Fruit fly (Drosophila melanogaster): ENCODE measurements around the gene RIOK2.

The RIOK2 gene

DNA sequence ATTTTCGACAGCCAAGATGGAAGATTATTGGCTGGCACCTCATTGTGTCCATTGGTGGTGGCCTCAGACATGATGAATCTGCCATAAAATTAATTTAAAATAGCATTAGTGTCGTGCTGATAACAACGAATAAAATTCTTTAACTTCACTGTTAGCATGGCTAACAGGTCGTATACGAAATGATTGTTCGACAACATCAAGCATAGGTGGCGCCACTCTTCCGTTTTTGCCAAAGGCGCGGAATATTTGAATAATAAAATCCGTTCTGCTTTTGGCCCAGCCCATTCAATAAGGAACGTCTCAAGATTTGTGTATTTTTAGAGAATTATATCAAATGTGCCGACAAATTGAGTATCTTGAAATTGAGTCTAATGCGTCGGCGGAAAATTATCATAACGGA is 46.9 kb downstream of the RIOK2 start:
- TF ChIP-seq Hr83 (GFP tag; optimal IDR thresholded peaks at IDR 0.05; ENCODE audit: poor library complexity, severe bottlenecking): no peak
- no peak for TF ChIP-seq OdsH (GFP tag; optimal IDR thresholded peaks at IDR 0.05)
- no peak for TF ChIP-seq Myc (optimal IDR thresholded peaks at IDR 0.05)
- no peak for TF ChIP-seq ey (GFP tag; optimal IDR thresholded peaks at IDR 0.05)
- TF ChIP-seq dmrt93B (GFP tag; optimal IDR thresholded peaks at IDR 0.05): no peak
- TF ChIP-seq HLH106 (tag; optimal IDR thresholded peaks at IDR 0.05): no peak
- TF ChIP-seq sage (GFP tag; optimal IDR thresholded peaks at IDR 0.05): no peak

DNA sequence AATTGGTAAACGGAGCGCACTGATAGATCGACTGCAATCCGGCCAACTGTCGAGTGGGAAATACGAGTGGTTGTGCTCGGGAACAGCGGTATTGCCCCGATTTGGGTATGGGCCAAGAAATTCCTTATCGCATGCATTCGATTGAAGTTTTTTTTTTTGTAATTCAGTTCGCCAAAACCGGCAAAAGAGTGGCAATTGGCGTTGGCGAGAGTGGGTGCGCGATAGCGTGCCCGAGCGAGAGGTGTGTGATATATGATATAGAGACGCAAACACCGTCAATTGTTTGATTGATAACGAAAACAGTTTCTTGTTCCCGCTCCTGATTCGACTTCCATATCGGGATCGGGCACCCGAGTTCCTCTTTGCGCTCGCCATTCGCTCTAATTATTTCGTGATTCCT is 48.1 kb downstream of the RIOK2 start, which contains the start of gene CG31087:
CG31087 (minus strand) TSS at position 63 of the 400 bp plus-strand sequence.
- TF ChIP-seq Vsx2 (GFP tag; optimal IDR thresholded peaks at IDR 0.05; ENCODE audit: partially characterized antibody): peak; percentile 40
- peak; percentile 81 for TF ChIP-seq psq (GFP tag; optimal IDR thresholded peaks at IDR 0.05)
- no peak for TF ChIP-seq Rel (GFP tag; optimal IDR thresholded peaks at IDR 0.05)
- peak; percentile 91 for TF ChIP-seq Rel (tag; optimal IDR thresholded peaks at IDR 0.05)
- no peak for TF ChIP-seq dl (GFP tag; optimal IDR thresholded peaks at IDR 0.05; ENCODE audit: insufficient read depth in 1 of 2, partially characterized antibody in 2 of 2)
- TF ChIP-seq h (GFP tag; optimal IDR thresholded peaks at IDR 0.05): peak; percentile 19
- no peak for TF ChIP-seq Hnf4 (GFP tag; optimal IDR thresholded peaks at IDR 0.05)

dm6 chr3R:25316016-25316415 is 50.4 kb downstream of the RIOK2 start, which contains the start of gene CG10559:
Gene CG10559 (minus strand): TSS chr3R:25316116.
- TF ChIP-seq Jra (GFP tag; optimal IDR thresholded peaks at IDR 0.05) (no peak), rgr (GFP tag; optimal IDR thresholded peaks at IDR 0.05) (no peak), Dif (GFP tag; optimal IDR thresholded peaks at IDR 0.05; ENCODE audit: partially characterized antibody) (peak; percentile 49), brk (GFP tag; optimal IDR thresholded peaks at IDR 0.05) (no peak), usp (GFP tag; optimal IDR thresholded peaks at IDR 0.05) (no peak)
